Worm (Caenorhabditis elegans): ENCODE data around the gene C07H6.2.

DNA sequence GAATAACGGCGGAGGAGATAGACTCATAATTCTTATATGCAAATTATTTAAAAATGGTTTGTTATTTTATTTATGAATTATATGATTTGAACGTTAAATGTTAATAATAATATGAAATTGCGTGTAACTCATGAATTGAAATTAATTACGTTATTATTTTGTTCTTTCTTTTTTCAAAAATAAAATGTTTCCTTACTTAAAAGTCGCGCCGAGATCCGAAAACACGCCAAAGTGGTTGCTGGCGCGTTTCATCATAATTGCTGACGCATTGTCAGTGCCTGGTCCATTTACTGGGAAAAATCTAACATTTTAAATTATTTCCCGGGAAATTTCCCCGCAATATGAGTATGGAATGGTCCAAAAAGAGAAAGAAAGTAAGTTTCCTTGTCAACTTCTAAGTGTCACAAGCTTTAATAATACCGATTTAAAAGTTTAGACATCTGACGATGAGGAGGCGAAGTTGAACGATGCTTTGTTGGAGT, 21.3 kb upstream of the C07H6.2 start, which contains the start of the genes C07H6.9 and sap-140:
- TF ChIP-seq cog-1 (tag; optimal IDR thresholded peaks at IDR 0.05) (peak; percentile 17), ref-1 (GFP tag; conservative IDR thresholded peaks at IDR 0.05) (no peak), flt-1 (GFP tag; IDR thresholded peaks at IDR 0.05) (no peak), med-1 (GFP tag; optimal IDR thresholded peaks at IDR 0.05; ENCODE audit: insufficient read depth) (peak; percentile 13)
